In genomic region chrII:6331222-6331830, ce11 we compare ENCODE assay signal across 4 worm cellular contexts.
TF ChIP-seq lines count a peak whose summit lies in the region.

set-4 (minus strand) TSS chrII:6331341.

TF ChIP-seq in whole organism, L2 larva, 48 proteins besides CTCF, POLR2A, EP300 and RAD21 (continues in another document):
- TF ChIP-seq ztf-4 (tag; optimal IDR thresholded peaks at IDR 0.05; lab: Kevin White, UChicago) (peak; percentile 90), nhr-25 (tag; optimal IDR thresholded peaks at IDR 0.05; lab: Kevin White, UChicago) (peak; percentile 92), Y55F3AM.14 (GFP tag; optimal IDR thresholded peaks at IDR 0.05; lab: Kevin White, UChicago) (peak; percentile 78), dmd-4 (tag; optimal IDR thresholded peaks at IDR 0.05; lab: Kevin White, UChicago) (no peak), skn-1 (tag; optimal IDR thresholded peaks at IDR 0.05; lab: Kevin White, UChicago) (no peak), elt-1 (tag; optimal IDR thresholded peaks at IDR 0.05; lab: Kevin White, UChicago) (no peak), unc-62 (GFP tag; optimal IDR thresholded peaks at IDR 0.05; lab: Kevin White, UChicago) (peak; percentile 59), F13H6.1 (tag; optimal IDR thresholded peaks at IDR 0.05; lab: Kevin White, UChicago) (peak; percentile 92), C34F6.9 (tag; optimal IDR thresholded peaks at IDR 0.05; lab: Kevin White, UChicago) (peak; percentile 98), unc-55 (GFP tag; optimal IDR thresholded peaks at IDR 0.05; lab: Kevin White, UChicago) (peak; percentile 96), lin-13 (GFP tag; optimal IDR thresholded peaks at IDR 0.05; lab: Kevin White, UChicago) (peak; percentile 93), peb-1 (tag; optimal IDR thresholded peaks at IDR 0.05; lab: Kevin White, UChicago) (no peak), blmp-1 (tag; optimal IDR thresholded peaks at IDR 0.05; lab: Kevin White, UChicago; ENCODE audit: insufficient read depth) (peak; percentile 54), lin-39 (tag; optimal IDR thresholded peaks at IDR 0.05; lab: Kevin White, UChicago) (no peak), ztf-11 (tag; optimal IDR thresholded peaks at IDR 0.05; lab: Kevin White, UChicago) (peak; percentile 61), lin-11 (tag; optimal IDR thresholded peaks at IDR 0.05; lab: Kevin White, UChicago) (peak; percentile 89), sma-9 (GFP tag; optimal IDR thresholded peaks at IDR 0.05; lab: Kevin White, UChicago) (peak; percentile 92), sma-9 (tag; optimal IDR thresholded peaks at IDR 0.05; lab: Kevin White, UChicago) (no peak), nhr-10 (tag; optimal IDR thresholded peaks at IDR 0.05; lab: Kevin White, UChicago) (peak; percentile 78), mbf-1 (tag; optimal IDR thresholded peaks at IDR 0.05; lab: Kevin White, UChicago) (no peak), nhr-77 (tag; optimal IDR thresholded peaks at IDR 0.05; lab: Kevin White, UChicago) (peak; percentile 68), crh-2 (tag; optimal IDR thresholded peaks at IDR 0.05; lab: Kevin White, UChicago) (peak; percentile 97), sma-3 (GFP tag; optimal IDR thresholded peaks at IDR 0.05; lab: Kevin White, UChicago) (peak; percentile 91)

TF ChIP-seq in whole organism, L4 larva, 104 proteins besides CTCF, POLR2A, EP300 and RAD21 (continues in another document):
- TF ChIP-seq nhr-77 (tag; optimal IDR thresholded peaks at IDR 0.05; lab: Kevin White, UChicago) = peak; percentile 81
- no peak for TF ChIP-seq snpc-1.2 (GFP tag; IDR thresholded peaks at IDR 0.05; lab: Robert Waterston, UW)
- peak; percentile 85 for TF ChIP-seq nhr-42 (GFP tag; IDR thresholded peaks at IDR 0.05; lab: Robert Waterston, UW)
- peak; percentile 88 for TF ChIP-seq T26A8.4 (GFP tag; IDR thresholded peaks at IDR 0.05; lab: Robert Waterston, UW)
- peak; percentile 25; the same call in 1 of the 2 replicates for TF ChIP-seq set-16 (GFP tag; IDR thresholded peaks at IDR 0.05; lab: Robert Waterston, UW)
- peak; percentile 96 for TF ChIP-seq hlh-11 (tag; optimal IDR thresholded peaks at IDR 0.05; lab: Kevin White, UChicago)
- no peak for TF ChIP-seq cey-2 (tag; optimal IDR thresholded peaks at IDR 0.05; lab: Kevin White, UChicago; ENCODE audit: borderline replicate concordance, insufficient read depth)
- peak; percentile 87 for TF ChIP-seq tra-1 (GFP tag; IDR thresholded peaks at IDR 0.05; lab: Robert Waterston, UW)
- no peak for TF ChIP-seq lin-39 (tag; optimal IDR thresholded peaks at IDR 0.05; lab: Kevin White, UChicago)
- no peak for TF ChIP-seq ceh-82 (tag; optimal IDR thresholded peaks at IDR 0.05; lab: Kevin White, UChicago)
- peak; percentile 62; the same call in 1 of the 2 replicates for TF ChIP-seq mdt-29 (GFP tag; IDR thresholded peaks at IDR 0.05; lab: Robert Waterston, UW)
- TF ChIP-seq ZK546.5 (tag; optimal IDR thresholded peaks at IDR 0.05; lab: Kevin White, UChicago) = no peak
- TF ChIP-seq tag-97 (GFP tag; IDR thresholded peaks at IDR 0.05; lab: Robert Waterston, UW) = no peak
- TF ChIP-seq Y5F2A.4 (GFP tag; optimal IDR thresholded peaks at IDR 0.05; lab: Kevin White, UChicago) = no peak
- TF ChIP-seq dmd-9 (GFP tag; IDR thresholded peaks at IDR 0.05; lab: Robert Waterston, UW) = no peak
- 0 out of 2 replicates have a peak, but pooled peaks have one; percentile 29 for TF ChIP-seq vab-7 (GFP tag; IDR thresholded peaks at IDR 0.05; lab: Robert Waterston, UW)
- TF ChIP-seq lir-3 (tag; optimal IDR thresholded peaks at IDR 0.05; lab: Kevin White, UChicago) = no peak
- TF ChIP-seq ceh-28 (tag; optimal IDR thresholded peaks at IDR 0.05; lab: Kevin White, UChicago) = peak; percentile 29
- no peak for TF ChIP-seq ceh-32 (tag; optimal IDR thresholded peaks at IDR 0.05; lab: Kevin White, UChicago; ENCODE audit: poor library complexity)
- no peak for TF ChIP-seq egl-27 (tag; optimal IDR thresholded peaks at IDR 0.05; lab: Kevin White, UChicago)
- TF ChIP-seq R02D3.7 (tag; optimal IDR thresholded peaks at IDR 0.05; lab: Kevin White, UChicago) = no peak
- TF ChIP-seq snpc-4 (tag; optimal IDR thresholded peaks at IDR 0.05; lab: Kevin White, UChicago) = no peak
- peak; percentile 96 for TF ChIP-seq mep-1 (tag; optimal IDR thresholded peaks at IDR 0.05; lab: Kevin White, UChicago)
- no peak for TF ChIP-seq lin-15B (tag; optimal IDR thresholded peaks at IDR 0.05; lab: Kevin White, UChicago)

TF ChIP-seq in whole organism, late embryonic, 69 proteins besides CTCF, POLR2A, EP300 and RAD21 (continues in another document):
- TF ChIP-seq unc-55 (GFP tag; optimal IDR thresholded peaks at IDR 0.05; lab: Kevin White, UChicago) (peak; percentile 6), ceh-34 (tag; optimal IDR thresholded peaks at IDR 0.05; lab: Kevin White, UChicago) (peak; percentile 75), unc-86 (tag; optimal IDR thresholded peaks at IDR 0.05; lab: Kevin White, UChicago) (peak; percentile 67), ceh-31 (tag; optimal IDR thresholded peaks at IDR 0.05; lab: Kevin White, UChicago) (peak; percentile 81), nfya-1 (tag; optimal IDR thresholded peaks at IDR 0.05; lab: Kevin White, UChicago) (peak; percentile 92), fkh-10 (GFP tag; optimal IDR thresholded peaks at IDR 0.05; lab: Kevin White, UChicago) (peak; percentile 39), elt-2 (tag; optimal IDR thresholded peaks at IDR 0.05; lab: Kevin White, UChicago) (peak; percentile 53), rnt-1 (tag; optimal IDR thresholded peaks at IDR 0.05; lab: Kevin White, UChicago) (peak; percentile 77), hlh-8 (tag; optimal IDR thresholded peaks at IDR 0.05; lab: Kevin White, UChicago) (peak; percentile 35), ceh-18 (tag; optimal IDR thresholded peaks at IDR 0.05; lab: Kevin White, UChicago) (peak; percentile 81), ref-2 (tag; optimal IDR thresholded peaks at IDR 0.05; lab: Kevin White, UChicago) (peak; percentile 80), ama-1 (optimal IDR thresholded peaks at IDR 0.05; lab: Kevin White, UChicago) (no peak), hlh-30 (tag; optimal IDR thresholded peaks at IDR 0.05; lab: Kevin White, UChicago; ENCODE audit: insufficient read depth) (peak; percentile 85), C08G9.2 (tag; optimal IDR thresholded peaks at IDR 0.05; lab: Kevin White, UChicago) (peak; percentile 12), ets-4 (tag; optimal IDR thresholded peaks at IDR 0.05; lab: Kevin White, UChicago) (peak; percentile 10), hlh-13 (GFP tag; optimal IDR thresholded peaks at IDR 0.05; lab: Kevin White, UChicago) (no peak), sdc-2 (tag; optimal IDR thresholded peaks at IDR 0.05; lab: Kevin White, UChicago) (peak; percentile 37), tbx-2 (tag; optimal IDR thresholded peaks at IDR 0.05; lab: Kevin White, UChicago) (peak; percentile 72), ceh-2 (tag; optimal IDR thresholded peaks at IDR 0.05; lab: Kevin White, UChicago) (peak; percentile 30), ztf-16 (tag; optimal IDR thresholded peaks at IDR 0.05; lab: Kevin White, UChicago) (peak; percentile 19), unc-42 (tag; optimal IDR thresholded peaks at IDR 0.05; lab: Kevin White, UChicago) (peak; percentile 74), pat-9 (tag; optimal IDR thresholded peaks at IDR 0.05; lab: Kevin White, UChicago) (no peak), ceh-14 (tag; optimal IDR thresholded peaks at IDR 0.05; lab: Kevin White, UChicago) (peak; percentile 46), tbx-7 (tag; optimal IDR thresholded peaks at IDR 0.05; lab: Kevin White, UChicago) (no peak), ceh-24 (tag; optimal IDR thresholded peaks at IDR 0.05; lab: Kevin White, UChicago) (no peak), pros-1 (tag; optimal IDR thresholded peaks at IDR 0.05; lab: Kevin White, UChicago) (peak; percentile 84)

TF ChIP-seq in whole organism, mixed stage, embryonic, 35 proteins besides CTCF, POLR2A, EP300 and RAD21 (continues in another document):
- TF ChIP-seq ces-1 (GFP tag; optimal IDR thresholded peaks at IDR 0.05; lab: Kevin White, UChicago) = peak; percentile 75
- peak; percentile 31 for TF ChIP-seq unc-120 (tag; optimal IDR thresholded peaks at IDR 0.05; lab: Kevin White, UChicago; ENCODE audit: poor library complexity, severe bottlenecking)
- TF ChIP-seq bed-3 (GFP tag; optimal IDR thresholded peaks at IDR 0.05; lab: Kevin White, UChicago) = peak; percentile 10
- no peak for TF ChIP-seq nhr-12 (tag; optimal IDR thresholded peaks at IDR 0.05; lab: Kevin White, UChicago)
- no peak for TF ChIP-seq snpc-4 (tag; optimal IDR thresholded peaks at IDR 0.05; lab: Kevin White, UChicago)
- peak; percentile 46 for TF ChIP-seq ceh-39 (tag; optimal IDR thresholded peaks at IDR 0.05; lab: Kevin White, UChicago)
- TF ChIP-seq lin-32 (GFP tag; optimal IDR thresholded peaks at IDR 0.05; lab: Kevin White, UChicago) = no peak
- TF ChIP-seq zip-8 (tag; optimal IDR thresholded peaks at IDR 0.05; lab: Kevin White, UChicago) = no peak
- TF ChIP-seq ztf-11 (tag; optimal IDR thresholded peaks at IDR 0.05; lab: Kevin White, UChicago) = peak; percentile 55
- TF ChIP-seq sem-2 (GFP tag; optimal IDR thresholded peaks at IDR 0.05; lab: Kevin White, UChicago) = no peak
- TF ChIP-seq mep-1 (tag; optimal IDR thresholded peaks at IDR 0.05; lab: Kevin White, UChicago) = peak; percentile 87
- TF ChIP-seq nhr-237 (tag; optimal IDR thresholded peaks at IDR 0.05; lab: Kevin White, UChicago) = peak; percentile 71
- no peak for TF ChIP-seq elt-3 (tag; optimal IDR thresholded peaks at IDR 0.05; lab: Kevin White, UChicago)
- TF ChIP-seq lin-13 (tag; optimal IDR thresholded peaks at IDR 0.05; lab: Kevin White, UChicago) = peak; percentile 87
- TF ChIP-seq pha-4 (tag; optimal IDR thresholded peaks at IDR 0.05; lab: Kevin White, UChicago) = peak; percentile 64
- TF ChIP-seq ham-2 (GFP tag; optimal IDR thresholded peaks at IDR 0.05; lab: Kevin White, UChicago) = no peak
- peak; percentile 76 for TF ChIP-seq lsy-2 (tag; optimal IDR thresholded peaks at IDR 0.05; lab: Kevin White, UChicago)
- TF ChIP-seq unc-39 (tag; optimal IDR thresholded peaks at IDR 0.05; lab: Kevin White, UChicago) = peak; percentile 12
- TF ChIP-seq mab-5 (tag; optimal IDR thresholded peaks at IDR 0.05; lab: Kevin White, UChicago) = no peak
- TF ChIP-seq tbx-8 (GFP tag; optimal IDR thresholded peaks at IDR 0.05; lab: Kevin White, UChicago) = no peak
- no peak for TF ChIP-seq ceh-83 (GFP tag; optimal IDR thresholded peaks at IDR 0.05; lab: Kevin White, UChicago)
- peak; percentile 71 for TF ChIP-seq drap-1 (GFP tag; optimal IDR thresholded peaks at IDR 0.05; lab: Kevin White, UChicago)
- TF ChIP-seq mls-2 (tag; optimal IDR thresholded peaks at IDR 0.05; lab: Kevin White, UChicago) = peak; percentile 67
- TF ChIP-seq elt-1 (tag; optimal IDR thresholded peaks at IDR 0.05; lab: Kevin White, UChicago; ENCODE audit: borderline replicate concordance, insufficient read depth) = peak; percentile 8
- peak; percentile 55 for TF ChIP-seq cnd-1 (tag; optimal IDR thresholded peaks at IDR 0.05; lab: Kevin White, UChicago)
- TF ChIP-seq M03D4.4 (tag; optimal IDR thresholded peaks at IDR 0.05; lab: Kevin White, UChicago) = peak; percentile 49
- no peak for TF ChIP-seq blmp-1 (tag; optimal IDR thresholded peaks at IDR 0.05; lab: Kevin White, UChicago)
- TF ChIP-seq hlh-1 (tag; optimal IDR thresholded peaks at IDR 0.05; lab: Kevin White, UChicago) = peak; percentile 76
- TF ChIP-seq ceh-43 (GFP tag; optimal IDR thresholded peaks at IDR 0.05; lab: Kevin White, UChicago) = peak; percentile 66
